Worm (Caenorhabditis elegans) whole organism, young adult: Measurements from ENCODE around the gene F32D8.5.
"Not testable (repeated sequence)": the region's sequence is repeated elsewhere in the genome, so short reads cannot be mapped to it uniquely, and the experiment has no call there.

Source experiments
- C06A6.2 ChIP-seq: fragments of 200-800 bp; sonication (Bioruptor generic); conservative IDR thresholded peaks from 2 replicates; pipeline ENCODE4 v1.3.6; 2022; ENCODE audit warnings: missing genetic modification characterization, missing compliant biosample characterization
- F37B4.10 ChIP-seq: fragments of 200-800 bp; sonication (Bioruptor generic); IDR thresholded peaks from 2 replicates; pipeline ENCODE4 v1.3.6; 2022; ENCODE audit warnings: missing genetic modification characterization, missing compliant biosample characterization
- F52B5.7 ChIP-seq: sonication (generic microtip); optimal IDR thresholded peaks from 2 replicates; lab custom pipeline; 2016; ENCODE audit warnings: mild to moderate bottlenecking, missing genetic modification characterization, missing compliant biosample characterization
- Y56A3A.18 ChIP-seq: fragments of 200-800 bp; sonication (Bioruptor generic); IDR thresholded peaks from 2 replicates; pipeline ENCODE4 v1.3.6; 2022; ENCODE audit warnings: missing genetic modification reagents, missing genetic modification characterization, missing compliant biosample characterization
- Y95B8A.8 ChIP-seq: fragments of 200-800 bp; sonication (Bioruptor generic); IDR thresholded peaks from 2 replicates; pipeline ENCODE4 v1.3.6; 2022; ENCODE audit warnings: missing genetic modification reagents, missing genetic modification characterization, missing compliant biosample characterization
- ama-1 ChIP-seq, 3 experiments: fragments of 150-350 bp in 1 of 3; sonication (generic microtip) in 2 of 3; optimal IDR thresholded peaks; 2 replicates each; lab custom pipeline; 2014 to 2018; ENCODE audit warnings: missing biosample characterization in 2 of 3, missing genetic modification characterization in 2 of 3, missing genetic modification reagents in 2 of 3
- aptf-2 ChIP-seq: fragments of 200-800 bp; sonication (Bioruptor generic); conservative IDR thresholded peaks from 2 replicates; pipeline ENCODE4 v1.3.6; 2022; ENCODE audit warnings: missing genetic modification reagents, missing genetic modification characterization, missing compliant biosample characterization
- attf-5 ChIP-seq: fragments of 200-800 bp; sonication (Bioruptor generic); optimal IDR thresholded peaks from 2 replicates; lab custom pipeline; 2018; ENCODE audit warnings: mild to moderate bottlenecking, missing genetic modification characterization, missing compliant biosample characterization
- bed-2 ChIP-seq: fragments of 200-800 bp; sonication (Bioruptor generic); IDR thresholded peaks from 2 replicates; pipeline ENCODE4 v1.3.6; 2022; ENCODE audit warnings: missing genetic modification reagents, missing genetic modification characterization, missing compliant biosample characterization
- cebp-1 ChIP-seq, 2 experiments: fragments of 200-800 bp in 1 of 2; sonication (Bioruptor generic) in 1 of 2; sonication (generic microtip) in 1 of 2; IDR thresholded peaks in 1 of 2; optimal IDR thresholded peaks in 1 of 2; 2 replicates each; pipeline versions ENCODE4 v1.3.6 to Lab custom; 2017 to 2022; ENCODE audit warnings: missing compliant biosample characterization in 2 of 2, missing genetic modification characterization in 2 of 2, mild to moderate bottlenecking in 1 of 2, missing genetic modification reagents in 1 of 2, moderate library complexity in 1 of 2
- cebp-2 ChIP-seq: fragments of 200-800 bp; sonication (Bioruptor generic); IDR thresholded peaks from 2 replicates; pipeline ENCODE4 v1.3.6; 2022; ENCODE audit warnings: missing genetic modification characterization, missing compliant biosample characterization
- ceh-91 ChIP-seq: fragments of 200-800 bp; sonication (Bioruptor generic); IDR thresholded peaks from 2 replicates; pipeline ENCODE4 v1.3.6; 2022; ENCODE audit warnings: missing genetic modification reagents, missing genetic modification characterization, missing compliant biosample characterization
- chd-7 ChIP-seq: sonication (generic microtip); optimal IDR thresholded peaks from 2 replicates; lab custom pipeline; 2016; ENCODE audit warnings: mild to moderate bottlenecking, missing genetic modification characterization, moderate library complexity, missing compliant biosample characterization
- dox-1 ChIP-seq: fragments of 200-800 bp; sonication (Bioruptor generic); IDR thresholded peaks from 2 replicates; pipeline ENCODE4 v1.3.6; 2022; ENCODE audit warnings: missing genetic modification reagents, missing genetic modification characterization, missing compliant biosample characterization
- egl-18 ChIP-seq: fragments of 200-800 bp; sonication (Bioruptor generic); IDR thresholded peaks from 2 replicates; pipeline ENCODE4 v1.3.6; 2022; ENCODE audit warnings: missing genetic modification reagents, missing genetic modification characterization, missing compliant biosample characterization
- egrh-3 ChIP-seq: fragments of 200-800 bp; sonication (Bioruptor generic); IDR thresholded peaks from 2 replicates; pipeline ENCODE4 v1.3.6; 2022; ENCODE audit warnings: missing genetic modification reagents, missing genetic modification characterization, missing compliant biosample characterization
- hlh-26 ChIP-seq: fragments of 200-800 bp; sonication (Bioruptor generic); conservative IDR thresholded peaks from 2 replicates; pipeline ENCODE4 v1.3.6; 2022; ENCODE audit warnings: missing genetic modification reagents, missing genetic modification characterization, missing compliant biosample characterization
- hmg-20 ChIP-seq: fragments of 200-800 bp; sonication (Bioruptor generic); IDR thresholded peaks from 2 replicates; pipeline ENCODE4 v1.3.6; 2022; ENCODE audit warnings: missing genetic modification reagents, missing genetic modification characterization, missing compliant biosample characterization
- lin-26 ChIP-seq: fragments of 200-800 bp; sonication (Bioruptor generic); IDR thresholded peaks from 2 replicates; pipeline ENCODE4 v1.3.6; 2022; ENCODE audit warnings: missing genetic modification reagents, missing genetic modification characterization, missing compliant biosample characterization
- madf-6 ChIP-seq: fragments of 200-800 bp; sonication (Bioruptor generic); IDR thresholded peaks from 2 replicates; pipeline ENCODE4 v1.3.6; 2022; ENCODE audit warnings: missing genetic modification reagents, missing genetic modification characterization, missing compliant biosample characterization
- madf-8 ChIP-seq: fragments of 200-800 bp; sonication (Bioruptor generic); conservative IDR thresholded peaks from 2 replicates; pipeline ENCODE4 v1.3.6; 2022; ENCODE audit warnings: missing genetic modification reagents, missing genetic modification characterization, missing compliant biosample characterization
- mcd-1 ChIP-seq: fragments of 200-800 bp; sonication (Bioruptor generic); IDR thresholded peaks from 2 replicates; pipeline ENCODE4 v1.3.6; 2022; ENCODE audit warnings: missing genetic modification reagents, missing genetic modification characterization, missing compliant biosample characterization
- nfya-2 ChIP-seq: fragments of 200-800 bp; sonication (Bioruptor generic); IDR thresholded peaks from 2 replicates; pipeline ENCODE4 v1.3.6; 2022; ENCODE audit warnings: missing genetic modification reagents, missing genetic modification characterization, missing compliant biosample characterization
- nhr-90 ChIP-seq: sonication (generic microtip); optimal IDR thresholded peaks from 2 replicates; lab custom pipeline; 2016; ENCODE audit warnings: missing genotype, mild to moderate bottlenecking, missing genetic modification characterization, missing compliant biosample characterization
- pbrm-1 ChIP-seq: fragments of 200-800 bp; sonication (Bioruptor generic); IDR thresholded peaks from 2 replicates; pipeline ENCODE4 v1.3.6; 2022; ENCODE audit warnings: missing genetic modification reagents, missing genetic modification characterization, missing compliant biosample characterization
- pha-4 ChIP-seq: fragments of 150-350 bp; sonication (generic microtip); optimal IDR thresholded peaks from 2 replicates; lab custom pipeline; 2014; ENCODE audit warnings: missing biosample characterization, missing genetic modification reagents, missing genetic modification characterization
- sea-2 ChIP-seq: fragments of 200-800 bp; sonication (Bioruptor generic); IDR thresholded peaks from 2 replicates; pipeline ENCODE4 v1.3.6; 2022; ENCODE audit warnings: missing genetic modification characterization, missing compliant biosample characterization
- snpc-4 ChIP-seq, 5 experiments: fragments of 150-350 bp in 1 of 5; sonication (generic microtip) in 4 of 5; optimal IDR thresholded peaks; 2 replicates each; lab custom pipeline; 2014 to 2018; ENCODE audit warnings: missing genetic modification characterization in 5 of 5, missing biosample characterization in 3 of 5, antibody characterized with exemption in 2 of 5, mild to moderate bottlenecking in 2 of 5, missing compliant biosample characterization in 2 of 5, missing genotype in 2 of 5, moderate library complexity in 2 of 5, missing genetic modification reagents in 1 of 5
- zfh-2 ChIP-seq: fragments of 200-800 bp; sonication (Bioruptor generic); conservative IDR thresholded peaks from 2 replicates; pipeline ENCODE4 v1.3.6; 2022; ENCODE audit warnings: missing genetic modification reagents, missing genetic modification characterization, missing compliant biosample characterization
- ztf-18 ChIP-seq: sonication (generic microtip); optimal IDR thresholded peaks from 2 replicates; lab custom pipeline; 2016; ENCODE audit warnings: missing genotype, mild to moderate bottlenecking, missing genetic modification characterization, missing compliant biosample characterization
- ztf-25 ChIP-seq: fragments of 200-800 bp; sonication (Bioruptor generic); IDR thresholded peaks from 2 replicates; pipeline ENCODE4 v1.3.6; 2022; ENCODE audit warnings: missing genetic modification reagents, missing genetic modification characterization, missing compliant biosample characterization
- ztf-3 ChIP-seq: fragments of 200-800 bp; sonication (Bioruptor generic); optimal IDR thresholded peaks from 2 replicates; lab custom pipeline; 2018; ENCODE audit warnings: mild to moderate bottlenecking, missing genetic modification characterization, missing compliant biosample characterization

Gene F32D8.5

ce11 chrV:10862457-10863097 lies 32.0 kb upstream of the F32D8.5 start:
- no peak for TF ChIP-seq attf-5 (GFP tag; lab: Kevin White, UChicago)

ce11 chrV:10865599-10865998 lies 29.0 kb upstream of the F32D8.5 start, which contains the start of gene saeg-1:
TSS of gene saeg-1 (minus strand) at chrV:10865699.
- TF ChIP-seq nhr-90 (tag; lab: Kevin White, UChicago), result no peak
- no peak for TF ChIP-seq ztf-18
- TF ChIP-seq C06A6.2, result no peak
- no peak for TF ChIP-seq ama-1 (optimal IDR thresholded peaks at IDR 0.05; lab: Kevin White, UChicago)
- TF ChIP-seq ama-1 (GFP tag; optimal IDR thresholded peaks at IDR 0.05; lab: Kevin White, UChicago), result no peak
- TF ChIP-seq aptf-2 (GFP tag; lab: Robert Waterston, UW), result no peak
- TF ChIP-seq hlh-26, result no peak
- TF ChIP-seq egrh-3 (GFP tag; lab: Robert Waterston, UW), result no peak
- TF ChIP-seq hmg-20 (GFP tag; lab: Robert Waterston, UW), result no peak
- no peak for TF ChIP-seq ztf-25 (GFP tag; lab: Robert Waterston, UW)
- no peak for TF ChIP-seq chd-7 (tag; lab: Kevin White, UChicago)
- no peak for TF ChIP-seq snpc-4 (GFP tag; optimal IDR thresholded peaks at IDR 0.05; lab: Kevin White, UChicago)
- TF ChIP-seq snpc-4 (tag; optimal IDR thresholded peaks at IDR 0.05; lab: Kevin White, UChicago), result no peak
- TF ChIP-seq madf-8 (GFP tag; lab: Robert Waterston, UW), result no peak
- no peak for TF ChIP-seq ztf-3
- no peak for TF ChIP-seq pha-4 (tag; lab: Kevin White, UChicago)
- TF ChIP-seq nfya-2 (GFP tag; lab: Robert Waterston, UW), result no peak

- peak; percentile 19; the same call in 1 of the 2 replicates for TF ChIP-seq ceh-91 (GFP tag; lab: Robert Waterston, UW)
- peak; percentile 68; the same call in 1 of the 2 replicates for TF ChIP-seq bed-2 (GFP tag; lab: Robert Waterston, UW)
- TF ChIP-seq cebp-1 (GFP tag; IDR thresholded peaks at IDR 0.05; lab: Robert Waterston, UW), result peak; percentile 38; the same call in 1 of the 2 replicates
- TF ChIP-seq cebp-1 (tag; optimal IDR thresholded peaks at IDR 0.05; lab: Kevin White, UChicago), result not testable (repeated sequence)
- TF ChIP-seq F52B5.7 (tag; lab: Kevin White, UChicago), result peak; percentile 41
- 0 out of 2 replicates have a peak, but pooled peaks have one; percentile 49 for TF ChIP-seq egl-18 (GFP tag; lab: Robert Waterston, UW)
- 0 out of 2 replicates have a peak, but pooled peaks have one; percentile 63 for TF ChIP-seq sea-2
- TF ChIP-seq zfh-2 (GFP tag; lab: Robert Waterston, UW), result peak; percentile 60
- peak; percentile 72; the same call in 1 of the 2 replicates for TF ChIP-seq Y95B8A.8
- peak; percentile 73 for TF ChIP-seq lin-26
- 0 out of 2 replicates have a peak, but pooled peaks have one; percentile 75 for TF ChIP-seq nfya-2 (GFP tag; lab: Robert Waterston, UW)
- peak; percentile 74; the same call in 1 of the 2 replicates for TF ChIP-seq dox-1 (GFP tag; lab: Robert Waterston, UW)
- TF ChIP-seq cebp-2 (GFP tag; lab: Robert Waterston, UW), result peak; percentile 59; the same call in 1 of the 2 replicates
- peak; percentile 35; the same call in 1 of the 2 replicates for TF ChIP-seq Y56A3A.18 (GFP tag; lab: Robert Waterston, UW)
- 0 out of 2 replicates have a peak, but pooled peaks have one; percentile 64 for TF ChIP-seq ztf-25 (GFP tag; lab: Robert Waterston, UW)
- TF ChIP-seq mcd-1, result 0 out of 2 replicates have a peak, but pooled peaks have one; percentile 7
- TF ChIP-seq madf-6 (GFP tag; lab: Robert Waterston, UW), result peak; percentile 30; the same call in 1 of the 2 replicates
- TF ChIP-seq pbrm-1, result peak; percentile 41; the same call in 1 of the 2 replicates
- TF ChIP-seq F37B4.10 (GFP tag; lab: Robert Waterston, UW), result 0 out of 2 replicates have a peak, but pooled peaks have one; percentile 16
Measured at ce11 chrV:10866340-10866739, 28.3 kb upstream of the F32D8.5 start.
